Fruit fly (Drosophila melanogaster) whole organism, prepupa: ENCODE data around the gene Spn.

Source experiments
- Blimp-1 ChIP-seq: fragments of 200-800 bp; sonication (Bioruptor generic); optimal IDR thresholded peaks from 3 replicates; lab custom pipeline; 2017; ENCODE audit warnings: missing biosample characterization, missing genetic modification characterization, mild to moderate bottlenecking, moderate library complexity, missing genetic modification reagents
- CG11294 ChIP-seq: fragments of 200-800 bp; sonication (Bioruptor generic); IDR thresholded peaks from 2 replicates; pipeline ENCODE4 v1.3.6; 2022; ENCODE audit warnings: missing biosample characterization, missing genetic modification characterization
- CG15336 ChIP-seq: fragments of 200-800 bp; sonication (Bioruptor generic); IDR thresholded peaks from 2 replicates; pipeline ENCODE4 v1.3.6; 2022; ENCODE audit warnings: missing biosample characterization, missing genetic modification characterization
- CG6276 ChIP-seq: fragments of 200-800 bp; sonication (Bioruptor generic); optimal IDR thresholded peaks from 2 replicates; lab custom pipeline; 2017; ENCODE audit warnings: missing biosample characterization, mild to moderate bottlenecking, missing genetic modification characterization
- CG6792 ChIP-seq: fragments of 200-800 bp; sonication (Bioruptor generic); optimal IDR thresholded peaks from 3 replicates; lab custom pipeline; 2016; ENCODE audit warnings: missing biosample characterization, missing genetic modification characterization
- CG8632 ChIP-seq: fragments of 200-800 bp; sonication (Bioruptor generic); optimal IDR thresholded peaks from 3 replicates; lab custom pipeline; 2016; ENCODE audit warnings: missing biosample characterization, missing genetic modification characterization
- Eip93F ChIP-seq: fragments of 200-800 bp; sonication (Bioruptor generic); optimal IDR thresholded peaks from 2 replicates; lab custom pipeline; 2016; ENCODE audit warnings: missing biosample characterization, mild to moderate bottlenecking, missing genetic modification characterization
- Ets96B ChIP-seq: fragments of 200-800 bp; optimal IDR thresholded peaks from 2 replicates; lab custom pipeline; 2019; ENCODE audit warnings: missing biosample characterization, mild to moderate bottlenecking, missing genetic modification characterization, moderate library complexity
- OdsH ChIP-seq: fragments of 200-800 bp; sonication (Bioruptor generic); optimal IDR thresholded peaks from 3 replicates; lab custom pipeline; 2016; ENCODE audit warnings: missing biosample characterization, missing genetic modification characterization

DNA sequence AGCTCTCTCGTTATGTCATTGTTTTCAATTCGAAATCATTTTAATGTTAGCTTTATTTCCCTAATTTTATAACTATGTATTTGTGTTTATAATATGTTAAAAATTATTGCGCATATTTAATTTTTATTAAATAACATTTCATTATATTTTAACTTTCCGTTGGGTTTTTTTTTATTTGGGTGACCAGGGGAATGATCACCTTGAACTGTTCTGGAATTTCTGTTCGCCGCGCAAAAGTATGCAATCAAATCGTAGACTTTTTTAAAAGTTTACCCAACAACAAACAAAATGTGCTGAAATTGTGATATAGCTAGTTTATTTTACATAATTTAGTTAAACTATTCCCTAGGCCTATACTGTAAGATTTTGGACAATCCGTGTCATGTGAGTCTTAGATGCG, 55.0 kb downstream of the Spn start:
- TF ChIP-seq OdsH (GFP tag; lab: Kevin White, UChicago) (no peak), CG8632 (GFP tag; lab: Kevin White, UChicago) (no peak), Eip93F (GFP tag; lab: Kevin White, UChicago) (no peak), CG11294 (GFP tag; lab: Robert Waterston, UW) (no peak), CG6792 (GFP tag; lab: Kevin White, UChicago) (no peak), Blimp-1 (GFP tag; lab: Kevin White, UChicago) (no peak), CG15336 (GFP tag; lab: Robert Waterston, UW) (no peak), Ets96B (tag; lab: Kevin White, UChicago) (no peak), CG6276 (GFP tag; lab: Kevin White, UChicago) (no peak)
